Worm (Caenorhabditis elegans) whole organism, young adult: ENCODE results near the gene srx-114.

ENCODE experiments used
- B0019.2 ChIP-seq: fragments of 200-800 bp; sonication (Bioruptor generic); conservative IDR thresholded peaks from 2 replicates; pipeline ENCODE4 v1.3.6; 2022; ENCODE audit warnings: missing genetic modification reagents, missing genetic modification characterization, missing compliant biosample characterization
- B0336.3 ChIP-seq: fragments of 200-800 bp; sonication (Bioruptor generic); IDR thresholded peaks from 2 replicates; pipeline ENCODE4 v1.3.6; 2022; ENCODE audit warnings: missing genetic modification characterization, missing compliant biosample characterization
- C06A6.2 ChIP-seq: fragments of 200-800 bp; sonication (Bioruptor generic); conservative IDR thresholded peaks from 2 replicates; pipeline ENCODE4 v1.3.6; 2022; ENCODE audit warnings: missing genetic modification characterization, missing compliant biosample characterization
- F39B2.1 ChIP-seq: fragments of 200-800 bp; sonication (Bioruptor generic); IDR thresholded peaks from 2 replicates; pipeline ENCODE4 v1.3.6; 2022; ENCODE audit warnings: missing genetic modification reagents, missing genetic modification characterization, missing compliant biosample characterization
- F49E8.2 ChIP-seq: sonication (generic microtip); optimal IDR thresholded peaks from 3 replicates; lab custom pipeline; 2017; ENCODE audit warnings: missing genetic modification characterization, mild to moderate bottlenecking, missing compliant biosample characterization, antibody characterized with exemption, moderate library complexity; ENCODE audit not compliant: insufficient read depth
- Y53F4B.3 ChIP-seq: fragments of 200-800 bp; sonication (Bioruptor generic); IDR thresholded peaks from 2 replicates; pipeline ENCODE4 v1.3.6; 2022; ENCODE audit warnings: missing genetic modification reagents, missing genetic modification characterization, missing compliant biosample characterization
- ZK185.1 ChIP-seq: sonication (generic microtip); optimal IDR thresholded peaks from 2 replicates; lab custom pipeline; 2016; ENCODE audit warnings: mild to moderate bottlenecking, missing genetic modification characterization, missing compliant biosample characterization; ENCODE audit not compliant: poor library complexity, severe bottlenecking
- aptf-3 ChIP-seq: fragments of 200-800 bp; sonication (Bioruptor generic); IDR thresholded peaks from 2 replicates; pipeline ENCODE4 v1.3.6; 2022; ENCODE audit warnings: missing genetic modification characterization, missing compliant biosample characterization
- cebp-1 ChIP-seq, 2 experiments: fragments of 200-800 bp in 1 of 2; sonication (Bioruptor generic) in 1 of 2; sonication (generic microtip) in 1 of 2; IDR thresholded peaks in 1 of 2; optimal IDR thresholded peaks in 1 of 2; 2 replicates each; pipeline versions ENCODE4 v1.3.6 to Lab custom; 2017 to 2022; ENCODE audit warnings: missing compliant biosample characterization in 2 of 2, missing genetic modification characterization in 2 of 2, mild to moderate bottlenecking in 1 of 2, missing genetic modification reagents in 1 of 2, moderate library complexity in 1 of 2
- ceh-40 ChIP-seq: fragments of 200-800 bp; sonication (Bioruptor generic); IDR thresholded peaks from 2 replicates; pipeline ENCODE4 v1.3.6; 2022; ENCODE audit warnings: missing genetic modification characterization, missing compliant biosample characterization
- ceh-58 ChIP-seq: fragments of 200-800 bp; sonication (Bioruptor generic); IDR thresholded peaks from 2 replicates; pipeline ENCODE4 v1.3.6; 2022; ENCODE audit warnings: missing genetic modification characterization, missing compliant biosample characterization
- dox-1 ChIP-seq: fragments of 200-800 bp; sonication (Bioruptor generic); IDR thresholded peaks from 2 replicates; pipeline ENCODE4 v1.3.6; 2022; ENCODE audit warnings: missing genetic modification reagents, missing genetic modification characterization, missing compliant biosample characterization
- dpff-1 ChIP-seq: sonication (generic microtip); optimal IDR thresholded peaks from 2 replicates; lab custom pipeline; 2017; ENCODE audit warnings: mild to moderate bottlenecking, missing genetic modification characterization, missing compliant biosample characterization
- egl-18 ChIP-seq: fragments of 200-800 bp; sonication (Bioruptor generic); IDR thresholded peaks from 2 replicates; pipeline ENCODE4 v1.3.6; 2022; ENCODE audit warnings: missing genetic modification reagents, missing genetic modification characterization, missing compliant biosample characterization
- egrh-3 ChIP-seq: fragments of 200-800 bp; sonication (Bioruptor generic); IDR thresholded peaks from 2 replicates; pipeline ENCODE4 v1.3.6; 2022; ENCODE audit warnings: missing genetic modification reagents, missing genetic modification characterization, missing compliant biosample characterization
- him-1 ChIP-seq: sonication (generic microtip); optimal IDR thresholded peaks from 2 replicates; lab custom pipeline; 2016; ENCODE audit warnings: missing genotype, missing genetic modification reagents, missing genetic modification characterization, missing compliant biosample characterization
- hsf-1 ChIP-seq: fragments of 200-800 bp; sonication (Bioruptor generic); IDR thresholded peaks from 2 replicates; pipeline ENCODE4 v1.3.6; 2022; ENCODE audit warnings: missing genetic modification reagents, missing genetic modification characterization, missing compliant biosample characterization
- lin-35 ChIP-seq, 3 experiments: fragments of 150-350 bp in 2 of 3; sonication (generic microtip) in 1 of 3; optimal IDR thresholded peaks; 2 replicates each; lab custom pipeline; 2014 to 2018; ENCODE audit warnings: missing biosample characterization in 3 of 3, missing genetic modification characterization in 3 of 3, missing genetic modification reagents in 3 of 3
- lsy-27 ChIP-seq: sonication (generic microtip); optimal IDR thresholded peaks from 2 replicates; lab custom pipeline; 2017; ENCODE audit warnings: missing genetic modification characterization, mild to moderate bottlenecking, missing compliant biosample characterization, antibody characterized with exemption, missing genotype, borderline replicate concordance; ENCODE audit not compliant: insufficient read depth
- madf-10 ChIP-seq: sonication (generic microtip); optimal IDR thresholded peaks from 2 replicates; lab custom pipeline; 2016; ENCODE audit warnings: mild to moderate bottlenecking, missing genetic modification characterization, missing compliant biosample characterization
- madf-3 ChIP-seq: fragments of 200-800 bp; sonication (Bioruptor generic); IDR thresholded peaks from 2 replicates; pipeline ENCODE4 v1.3.6; 2022; ENCODE audit warnings: missing genetic modification reagents, missing genetic modification characterization, missing compliant biosample characterization
- mel-28 ChIP-seq: sonication (generic microtip); optimal IDR thresholded peaks from 2 replicates; lab custom pipeline; 2016; ENCODE audit warnings: borderline replicate concordance, mild to moderate bottlenecking, missing genetic modification characterization, missing compliant biosample characterization
- mes-4 ChIP-seq: sonication (generic microtip); optimal IDR thresholded peaks from 2 replicates; lab custom pipeline; 2016; ENCODE audit warnings: missing genotype, missing genetic modification characterization, missing compliant biosample characterization
- mxl-1 ChIP-seq: sonication (generic microtip); optimal IDR thresholded peaks from 2 replicates; lab custom pipeline; 2016; ENCODE audit warnings: missing genetic modification characterization, missing compliant biosample characterization
- nfya-1 ChIP-seq: sonication (generic microtip); optimal IDR thresholded peaks from 2 replicates; lab custom pipeline; 2017; ENCODE audit warnings: antibody characterized with exemption, missing compliant biosample characterization, missing genetic modification characterization, borderline replicate concordance; ENCODE audit not compliant: insufficient read depth
- nfyb-1 ChIP-seq: fragments of 200-800 bp; sonication (Bioruptor generic); IDR thresholded peaks from 2 replicates; pipeline ENCODE4 v1.3.6; 2022; ENCODE audit warnings: missing genetic modification reagents, missing genetic modification characterization, missing compliant biosample characterization
- nhr-179 ChIP-seq: sonication (generic microtip); optimal IDR thresholded peaks from 2 replicates; lab custom pipeline; 2016; ENCODE audit warnings: mild to moderate bottlenecking, missing genetic modification characterization, missing compliant biosample characterization
- nhr-80 ChIP-seq: sonication (generic microtip); optimal IDR thresholded peaks from 2 replicates; lab custom pipeline; 2016; ENCODE audit warnings: missing genetic modification characterization, missing compliant biosample characterization
- rpc-1 ChIP-seq, 2 experiments: fragments of 150-350 bp in 1 of 2; sonication (generic microtip) in 1 of 2; optimal IDR thresholded peaks; 2 replicates each; lab custom pipeline; 2014 to 2018; ENCODE audit warnings: missing biosample characterization in 1 of 2, missing genetic modification characterization in 1 of 2, missing genetic modification reagents in 1 of 2, missing genotype in 1 of 2
- snpc-1.3 ChIP-seq: sonication (generic microtip); optimal IDR thresholded peaks from 2 replicates; lab custom pipeline; 2017; ENCODE audit warnings: missing genetic modification characterization, mild to moderate bottlenecking, missing compliant biosample characterization, antibody characterized with exemption, moderate library complexity, missing genotype, missing genetic modification reagents; ENCODE audit not compliant: insufficient read depth
- snpc-4 ChIP-seq, 5 experiments: fragments of 150-350 bp in 1 of 5; sonication (generic microtip) in 4 of 5; optimal IDR thresholded peaks; 2 replicates each; lab custom pipeline; 2014 to 2018; ENCODE audit warnings: missing genetic modification characterization in 5 of 5, missing biosample characterization in 3 of 5, antibody characterized with exemption in 2 of 5, mild to moderate bottlenecking in 2 of 5, missing compliant biosample characterization in 2 of 5, missing genotype in 2 of 5, moderate library complexity in 2 of 5, missing genetic modification reagents in 1 of 5
- zim-3 ChIP-seq: sonication (generic microtip); optimal IDR thresholded peaks from 2 replicates; lab custom pipeline; 2017; ENCODE audit warnings: mild to moderate bottlenecking, missing genetic modification characterization, moderate library complexity, missing compliant biosample characterization
- ztf-25 ChIP-seq: fragments of 200-800 bp; sonication (Bioruptor generic); IDR thresholded peaks from 2 replicates; pipeline ENCODE4 v1.3.6; 2022; ENCODE audit warnings: missing genetic modification reagents, missing genetic modification characterization, missing compliant biosample characterization
- ztf-26 ChIP-seq: sonication (generic microtip); optimal IDR thresholded peaks from 2 replicates; lab custom pipeline; 2017; ENCODE audit warnings: missing genetic modification characterization, missing compliant biosample characterization
- ztf-6 ChIP-seq: fragments of 200-800 bp; sonication (Bioruptor generic); IDR thresholded peaks from 2 replicates; pipeline ENCODE4 v1.3.6; 2022; ENCODE audit warnings: missing genetic modification reagents, missing genetic modification characterization, missing compliant biosample characterization

Gene srx-114

ce11 chrII:5433069-5433468, at the start of gene srx-114:
srx-114 (minus strand) TSS chrII:5433169.
- TF ChIP-seq B0336.3 (GFP tag; lab: Robert Waterston, UW) (no peak), lsy-27 (tag; lab: Kevin White, UChicago) (no peak), snpc-4 (GFP tag; optimal IDR thresholded peaks at IDR 0.05; lab: Kevin White, UChicago) (no peak), snpc-4 (tag; optimal IDR thresholded peaks at IDR 0.05; lab: Kevin White, UChicago) (no peak), F39B2.1 (no peak), mxl-1 (tag; lab: Kevin White, UChicago) (no peak), Y53F4B.3 (GFP tag; lab: Robert Waterston, UW) (no peak), ceh-40 (no peak), madf-3 (GFP tag; lab: Robert Waterston, UW) (no peak)

- TF ChIP-seq mes-4 (tag; lab: Kevin White, UChicago) (no peak), dox-1 (no peak), dpff-1 (tag; lab: Kevin White, UChicago) (no peak), ZK185.1 (no peak), B0019.2 (GFP tag; lab: Robert Waterston, UW) (no peak), ztf-6 (GFP tag; lab: Robert Waterston, UW) (no peak), nfyb-1 (GFP tag; lab: Robert Waterston, UW) (no peak), C06A6.2 (no peak), ceh-58 (GFP tag; lab: Robert Waterston, UW) (no peak), egrh-3 (no peak)
Measured at ce11 chrII:5481982-5482381, 49.0 kb upstream of the srx-114 start, which contains the start of gene cal-8. cal-8 (minus strand) TSS chrII:5482041.

- TF ChIP-seq lin-35 (GFP tag; optimal IDR thresholded peaks at IDR 0.05; lab: Kevin White, UChicago) (no peak), cebp-1 (GFP tag; IDR thresholded peaks at IDR 0.05; lab: Robert Waterston, UW) (no peak), cebp-1 (tag; optimal IDR thresholded peaks at IDR 0.05; lab: Kevin White, UChicago) (no peak), hsf-1 (GFP tag; lab: Robert Waterston, UW) (no peak), aptf-3 (GFP tag; lab: Robert Waterston, UW) (no peak), Y53F4B.3 (GFP tag; lab: Robert Waterston, UW) (no peak), nfya-1 (tag; lab: Kevin White, UChicago) (no peak), nhr-80 (tag; lab: Kevin White, UChicago) (no peak), snpc-1.3 (no peak), him-1 (tag; lab: Kevin White, UChicago) (no peak), ztf-26 (tag; lab: Kevin White, UChicago) (no peak), F49E8.2 (tag; lab: Kevin White, UChicago) (no peak), nhr-179 (tag; lab: Kevin White, UChicago) (no peak), mel-28 (tag; lab: Kevin White, UChicago) (no peak), ceh-58 (GFP tag; lab: Robert Waterston, UW) (no peak), rpc-1 (optimal IDR thresholded peaks at IDR 0.05; lab: Kevin White, UChicago) (no peak), rpc-1 (tag; optimal IDR thresholded peaks at IDR 0.05; lab: Kevin White, UChicago) (no peak), egl-18 (no peak), ztf-25 (GFP tag; lab: Robert Waterston, UW) (no peak), zim-3 (no peak), madf-10 (tag; lab: Kevin White, UChicago) (no peak)
- TF ChIP-seq, all 124 proteins: peak for 0
Measured at ce11 chrII:5478318-5478717, 45.3 kb upstream of the srx-114 start, which contains the start of gene F56D1.1. F56D1.1 (plus strand) TSS chrII:5478618.
